Worm (Caenorhabditis elegans) whole organism, L2 larva: Measurements from ENCODE around the gene F57A8.1.

Experiments
- F13H6.1 ChIP-seq: sonication (generic microtip); optimal IDR thresholded peaks from 2 replicates; lab custom pipeline; 2016; ENCODE audit warnings: missing genetic modification characterization, missing compliant biosample characterization
- alr-1 ChIP-seq: fragments of 150-350 bp; optimal IDR thresholded peaks from 2 replicates; lab custom pipeline; 2014; ENCODE audit warnings: missing biosample characterization, missing genetic modification characterization
- ama-1 ChIP-seq: fragments of 150-350 bp; optimal IDR thresholded peaks from 2 replicates; lab custom pipeline; 2018; ENCODE audit warnings: inconsistent platforms
- ceh-82 ChIP-seq: fragments of 150-350 bp; optimal IDR thresholded peaks from 2 replicates; lab custom pipeline; 2014; ENCODE audit warnings: missing biosample characterization, missing genetic modification characterization
- elt-3 ChIP-seq: sonication (generic microtip); optimal IDR thresholded peaks from 2 replicates; lab custom pipeline; 2017; ENCODE audit warnings: missing biosample characterization, missing genetic modification characterization
- lin-13 ChIP-seq: fragments of 150-350 bp; optimal IDR thresholded peaks from 2 replicates; lab custom pipeline; 2014; ENCODE audit warnings: missing biosample characterization, missing genetic modification reagents, missing genetic modification characterization
- nhr-12 ChIP-seq: fragments of 150-350 bp; optimal IDR thresholded peaks from 2 replicates; lab custom pipeline; 2014; ENCODE audit warnings: missing biosample characterization, missing genetic modification characterization
- nhr-25 ChIP-seq: fragments of 150-350 bp; sonication (generic microtip); optimal IDR thresholded peaks from 3 replicates; lab custom pipeline; 2014; ENCODE audit warnings: missing biosample characterization, missing genetic modification characterization
- skn-1 ChIP-seq: sonication (generic microtip); optimal IDR thresholded peaks from 2 replicates; lab custom pipeline; 2017; ENCODE audit warnings: missing biosample characterization, missing genetic modification characterization
- unc-55 ChIP-seq: fragments of 150-350 bp; sonication (generic microtip); optimal IDR thresholded peaks from 3 replicates; lab custom pipeline; 2014; ENCODE audit warnings: missing biosample characterization, missing genetic modification reagents, missing genetic modification characterization
- ztf-11 ChIP-seq: sonication (generic microtip); optimal IDR thresholded peaks from 2 replicates; lab custom pipeline; 2017; ENCODE audit warnings: missing biosample characterization, missing genetic modification characterization

- TF ChIP-seq ceh-82 (tag; lab: Kevin White, UChicago) (no peak), elt-3 (tag; lab: Kevin White, UChicago) (no peak), nhr-25 (no peak), skn-1 (tag; lab: Kevin White, UChicago) (no peak), alr-1 (no peak), ztf-11 (tag; lab: Kevin White, UChicago) (no peak), lin-13 (GFP tag; lab: Kevin White, UChicago) (no peak), F13H6.1 (no peak), nhr-12 (tag; lab: Kevin White, UChicago) (no peak), unc-55 (GFP tag; lab: Kevin White, UChicago) (no peak), ama-1 (lab: Kevin White, UChicago) (no peak)
Measured at ce11 chrV:10073793-10074192, 36.7 kb downstream of the F57A8.1 start, which contains the start of gene F57A8.6.
